Worm (Caenorhabditis elegans): ENCODE measurements around the gene C12D5.4.

- TF ChIP-seq F10E7.11 (tag; optimal IDR thresholded peaks at IDR 0.05) (no peak), sptf-2 (GFP tag; optimal IDR thresholded peaks at IDR 0.05) (no peak), rec-8 (tag; optimal IDR thresholded peaks at IDR 0.05) (no peak), sea-2 (GFP tag; IDR thresholded peaks at IDR 0.05) (no peak), chd-7 (tag; optimal IDR thresholded peaks at IDR 0.05) (no peak), dpl-1 (GFP tag; optimal IDR thresholded peaks at IDR 0.05) (no peak), ets-4 (GFP tag; optimal IDR thresholded peaks at IDR 0.05) (no peak), tlf-1 (GFP tag; optimal IDR thresholded peaks at IDR 0.05) (no peak), madf-8 (GFP tag; conservative IDR thresholded peaks at IDR 0.05) (no peak), pha-4 (tag; optimal IDR thresholded peaks at IDR 0.05) (no peak), ceh-58 (GFP tag; IDR thresholded peaks at IDR 0.05) (no peak)
Measured at ce11 chrV:7626550-7626949, 45.8 kb upstream of the C12D5.4 start, which contains the start of gene F07C4.6.
